Worm (Caenorhabditis elegans) whole organism, L2 larva: ENCODE data around the gene T28D6.3.

Experiments
- elt-1 ChIP-seq: fragments of 150-350 bp; optimal IDR thresholded peaks from 2 replicates; lab custom pipeline; 2014; ENCODE audit warnings: missing biosample characterization, missing genetic modification characterization
- elt-3 ChIP-seq: sonication (generic microtip); optimal IDR thresholded peaks from 2 replicates; lab custom pipeline; 2017; ENCODE audit warnings: missing biosample characterization, missing genetic modification characterization
- fos-1 ChIP-seq: fragments of 150-350 bp; optimal IDR thresholded peaks from 2 replicates; lab custom pipeline; 2014; ENCODE audit warnings: missing biosample characterization, missing genetic modification characterization
- lin-13 ChIP-seq: fragments of 150-350 bp; optimal IDR thresholded peaks from 2 replicates; lab custom pipeline; 2014; ENCODE audit warnings: missing biosample characterization, missing genetic modification reagents, missing genetic modification characterization
- lsy-2 ChIP-seq, 2 experiments: fragments of 150-350 bp in 1 of 2; sonication (generic microtip) in 1 of 2; optimal IDR thresholded peaks; 2 replicates each; lab custom pipeline; 2014 to 2017; ENCODE audit warnings: missing biosample characterization in 2 of 2, missing genetic modification characterization in 2 of 2
- mab-5 ChIP-seq: fragments of 150-350 bp; optimal IDR thresholded peaks from 2 replicates; lab custom pipeline; 2014; ENCODE audit warnings: missing biosample characterization, missing genetic modification characterization
- nhr-23 ChIP-seq: fragments of 150-350 bp; optimal IDR thresholded peaks from 2 replicates; lab custom pipeline; 2014; ENCODE audit warnings: missing biosample characterization, missing genetic modification reagents, missing genetic modification characterization
- nhr-6 ChIP-seq: fragments of 150-350 bp; optimal IDR thresholded peaks from 2 replicates; lab custom pipeline; 2014; ENCODE audit warnings: missing biosample characterization, missing genetic modification characterization
- sem-4 ChIP-seq: fragments of 150-350 bp; optimal IDR thresholded peaks from 2 replicates; lab custom pipeline; 2014; ENCODE audit warnings: missing biosample characterization, missing genetic modification reagents, missing genetic modification characterization
- snpc-4 ChIP-seq: fragments of 150-350 bp; optimal IDR thresholded peaks from 2 replicates; lab custom pipeline; 2014; ENCODE audit warnings: missing biosample characterization, missing genetic modification characterization
- unc-62 ChIP-seq: fragments of 150-350 bp; optimal IDR thresholded peaks from 2 replicates; lab custom pipeline; 2014; ENCODE audit warnings: missing biosample characterization, missing genetic modification reagents, missing genetic modification characterization
- ztf-11 ChIP-seq: sonication (generic microtip); optimal IDR thresholded peaks from 2 replicates; lab custom pipeline; 2017; ENCODE audit warnings: missing biosample characterization, missing genetic modification characterization
- ztf-4 ChIP-seq: fragments of 150-350 bp; optimal IDR thresholded peaks from 2 replicates; lab custom pipeline; 2014; ENCODE audit warnings: missing biosample characterization, missing genetic modification characterization

DNA sequence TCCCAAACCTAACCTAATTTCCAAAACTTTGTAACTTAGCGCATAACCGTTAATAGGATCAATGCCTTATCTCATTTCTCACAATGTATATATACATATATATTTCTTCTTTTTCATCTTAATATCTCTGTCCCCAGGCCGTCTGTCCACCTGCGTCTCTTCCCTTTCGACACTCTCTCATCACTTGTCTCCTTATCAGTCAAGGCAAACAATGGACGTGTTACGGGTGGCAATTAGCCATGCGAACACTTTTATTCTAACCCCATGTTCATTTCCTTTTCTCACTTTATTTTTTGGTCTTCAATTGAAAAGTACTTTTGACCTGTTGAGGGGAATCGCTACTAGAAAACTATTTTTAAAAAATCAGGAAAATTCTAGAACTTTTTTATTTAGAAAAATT, 9.1 kb upstream of the T28D6.3 start:
- TF ChIP-seq nhr-6 (tag; lab: Kevin White, UChicago) (no peak), ztf-4 (tag; lab: Kevin White, UChicago) (no peak), ztf-11 (tag; lab: Kevin White, UChicago) (no peak), mab-5 (no peak), sem-4 (tag; lab: Kevin White, UChicago) (no peak), unc-62 (GFP tag; lab: Kevin White, UChicago) (no peak), lsy-2 (tag; optimal IDR thresholded peaks at IDR 0.05; lab: Kevin White, UChicago) (no peak), snpc-4 (tag; lab: Kevin White, UChicago) (no peak), fos-1 (tag; lab: Kevin White, UChicago) (peak; percentile 24), lin-13 (no peak), nhr-23 (tag; lab: Kevin White, UChicago) (no peak), elt-3 (tag; lab: Kevin White, UChicago) (no peak), elt-1 (tag; lab: Kevin White, UChicago) (no peak)
